Fruit fly (Drosophila melanogaster): Measurements from ENCODE around the gene RhoGAP16F.

- no peak for TF ChIP-seq CG8478 (optimal IDR thresholded peaks at IDR 0.05)
- no peak for TF ChIP-seq CTCF (optimal IDR thresholded peaks at IDR 0.05)
Observed at dm6 chrX:18094747-18095352, 1.9 kb downstream of the RhoGAP16F start.
